Fruit fly (Drosophila melanogaster) whole organism, embryonic: ENCODE measurements around the gene CG13022.

Source experiments
- ATbp ChIP-seq: fragments of 200-800 bp; sonication (Bioruptor generic); optimal IDR thresholded peaks from 2 replicates; lab custom pipeline; 2017; ENCODE audit warnings: missing biosample characterization, mild to moderate bottlenecking, missing genetic modification characterization, missing genetic modification reagents
- Atf6 ChIP-seq: fragments of 200-800 bp; sonication (Bioruptor generic); IDR thresholded peaks from 2 replicates; pipeline ENCODE4 v1.3.6; 2022; ENCODE audit warnings: missing biosample characterization, missing genetic modification characterization
- B-H2 ChIP-seq: fragments of 200-800 bp; sonication (Bioruptor generic); optimal IDR thresholded peaks from 2 replicates; lab custom pipeline; 2018; ENCODE audit warnings: missing biosample characterization, mild to moderate bottlenecking, missing genetic modification characterization
- Bgb ChIP-seq: fragments of 200-800 bp; sonication (Bioruptor generic); IDR thresholded peaks from 2 replicates; pipeline ENCODE4 v1.3.6; 2022; ENCODE audit warnings: missing biosample characterization, missing genetic modification characterization; ENCODE audit not compliant: partially characterized antibody
- CG11723 ChIP-seq: fragments of 200-800 bp; sonication (Bioruptor generic); optimal IDR thresholded peaks from 2 replicates; lab custom pipeline; 2017; ENCODE audit warnings: missing biosample characterization, mild to moderate bottlenecking, missing genetic modification characterization
- CG12391 ChIP-seq: fragments of 200-800 bp; sonication (Bioruptor generic); optimal IDR thresholded peaks from 3 replicates; lab custom pipeline; 2018; ENCODE audit warnings: missing biosample characterization, mild to moderate bottlenecking, missing genetic modification characterization, moderate library complexity
- CG13296 ChIP-seq: fragments of 200-800 bp; sonication (Bioruptor generic); optimal IDR thresholded peaks from 3 replicates; lab custom pipeline; 2018; ENCODE audit warnings: missing biosample characterization, mild to moderate bottlenecking, missing genetic modification characterization
- CG15011 ChIP-seq: fragments of 200-800 bp; sonication (Bioruptor generic); optimal IDR thresholded peaks from 3 replicates; lab custom pipeline; 2018; ENCODE audit warnings: missing biosample characterization, mild to moderate bottlenecking, missing genetic modification characterization
- CG15479 ChIP-seq: fragments of 200-800 bp; sonication (Bioruptor generic); optimal IDR thresholded peaks from 3 replicates; lab custom pipeline; 2019; ENCODE audit warnings: missing biosample characterization, mild to moderate bottlenecking, missing genetic modification characterization, moderate library complexity
- CG15601 ChIP-seq: fragments of 200-800 bp; sonication (Bioruptor generic); optimal IDR thresholded peaks from 3 replicates; lab custom pipeline; 2019; ENCODE audit warnings: missing biosample characterization, mild to moderate bottlenecking, missing genetic modification characterization, moderate library complexity
- CG17829 ChIP-seq: fragments of 200-800 bp; optimal IDR thresholded peaks from 2 replicates; lab custom pipeline; 2019; ENCODE audit warnings: missing biosample characterization, mild to moderate bottlenecking, missing genetic modification characterization, moderate library complexity
- CG18764 ChIP-seq: fragments of 200-800 bp; sonication (Bioruptor generic); optimal IDR thresholded peaks from 3 replicates; lab custom pipeline; 2016; ENCODE audit warnings: missing biosample characterization, missing genetic modification characterization
- CG2712 ChIP-seq: fragments of 200-800 bp; optimal IDR thresholded peaks from 3 replicates; lab custom pipeline; 2019; ENCODE audit warnings: missing biosample characterization, mild to moderate bottlenecking, missing genetic modification characterization, moderate library complexity
- CG2889 ChIP-seq: fragments of 200-800 bp; sonication (Bioruptor generic); IDR thresholded peaks from 3 replicates; pipeline ENCODE4 v1.3.6; 2022; ENCODE audit warnings: missing biosample characterization, missing genetic modification characterization
- CG3726 ChIP-seq: fragments of 200-800 bp; sonication (Bioruptor generic); IDR thresholded peaks from 3 replicates; pipeline ENCODE4, ENCODE4 v1.3.6; 2022; ENCODE audit warnings: missing biosample characterization, missing genetic modification characterization
- CG4360 ChIP-seq: fragments of 200-800 bp; sonication (Bioruptor generic); IDR thresholded peaks from 2 replicates; pipeline ENCODE4 v1.3.6; 2022; ENCODE audit warnings: missing biosample characterization, missing genetic modification characterization
- CG5245 ChIP-seq: fragments of 200-800 bp; sonication (Bioruptor generic); optimal IDR thresholded peaks from 3 replicates; lab custom pipeline; 2016; ENCODE audit warnings: missing biosample characterization, missing genetic modification characterization
- CG6254 ChIP-seq: fragments of 200-800 bp; sonication (Bioruptor generic); optimal IDR thresholded peaks from 3 replicates; lab custom pipeline; 2017; ENCODE audit warnings: mild to moderate bottlenecking, missing biosample characterization, missing genetic modification reagents, missing genetic modification characterization
- CG6791 ChIP-seq: fragments of 200-800 bp; sonication (Bioruptor generic); IDR thresholded peaks from 3 replicates; pipeline ENCODE4 v1.3.6; 2022; ENCODE audit warnings: missing biosample characterization, missing genetic modification characterization; ENCODE audit not compliant: partially characterized antibody
- CG8924 ChIP-seq: fragments of 200-800 bp; optimal IDR thresholded peaks from 3 replicates; lab custom pipeline; 2019; ENCODE audit warnings: missing biosample characterization, mild to moderate bottlenecking, missing genetic modification characterization, moderate library complexity
- Dip3 ChIP-seq: fragments of 200-800 bp; sonication (Bioruptor generic); optimal IDR thresholded peaks from 3 replicates; lab custom pipeline; 2016; ENCODE audit warnings: missing biosample characterization, missing genetic modification characterization
- GATAe ChIP-seq: fragments of 200-800 bp; sonication (Bioruptor generic); conservative IDR thresholded peaks from 2 replicates; pipeline ENCODE4 v1.3.6; 2022; ENCODE audit warnings: missing biosample characterization, missing genetic modification characterization
- HLH4C ChIP-seq: fragments of 200-800 bp; sonication (Bioruptor generic); IDR thresholded peaks from 3 replicates; pipeline ENCODE4 v1.3.6; 2022; ENCODE audit warnings: missing biosample characterization, missing genetic modification characterization; ENCODE audit not compliant: partially characterized antibody
- Hey ChIP-seq: fragments of 200-800 bp; sonication (Bioruptor generic); optimal IDR thresholded peaks from 3 replicates; lab custom pipeline; 2018; ENCODE audit warnings: missing biosample characterization, mild to moderate bottlenecking, missing genetic modification characterization
- HmgD ChIP-seq: fragments of 200-800 bp; sonication (Bioruptor generic); optimal IDR thresholded peaks from 3 replicates; lab custom pipeline; 2016; ENCODE audit warnings: missing biosample characterization, missing genetic modification characterization
- Hmr ChIP-seq: fragments of 200-800 bp; sonication (Bioruptor generic); optimal IDR thresholded peaks from 3 replicates; lab custom pipeline; 2017; ENCODE audit warnings: mild to moderate bottlenecking, missing biosample characterization, missing genetic modification reagents, missing genetic modification characterization
- Hmx ChIP-seq: fragments of 200-800 bp; sonication (Bioruptor generic); optimal IDR thresholded peaks from 2 replicates; lab custom pipeline; 2016; ENCODE audit warnings: missing biosample characterization, missing genetic modification characterization
- MESR4 ChIP-seq: fragments of 200-800 bp; sonication (Bioruptor generic); optimal IDR thresholded peaks from 2 replicates; lab custom pipeline; 2018; ENCODE audit warnings: missing biosample characterization, mild to moderate bottlenecking, missing genetic modification characterization, moderate library complexity
- MTF-1 ChIP-seq: fragments of 200-800 bp; sonication (Bioruptor generic); optimal IDR thresholded peaks from 2 replicates; lab custom pipeline; 2018; ENCODE audit warnings: missing biosample characterization, mild to moderate bottlenecking, missing genetic modification characterization, borderline replicate concordance
- NfI ChIP-seq: fragments of 200-800 bp; sonication (Bioruptor generic); optimal IDR thresholded peaks from 3 replicates; lab custom pipeline; 2018; ENCODE audit warnings: missing biosample characterization, mild to moderate bottlenecking, missing genetic modification characterization, moderate library complexity
- Sox100B ChIP-seq: fragments of 200-800 bp; sonication (Bioruptor generic); optimal IDR thresholded peaks from 3 replicates; lab custom pipeline; 2018; ENCODE audit warnings: missing biosample characterization, mild to moderate bottlenecking, missing genetic modification characterization
- Ssrp ChIP-seq: fragments of 200-800 bp; sonication (Bioruptor generic); optimal IDR thresholded peaks from 2 replicates; lab custom pipeline; 2018; ENCODE audit warnings: missing biosample characterization, mild to moderate bottlenecking, missing genetic modification characterization, moderate library complexity
- ara ChIP-seq: fragments of 200-800 bp; sonication (Bioruptor generic); IDR thresholded peaks from 2 replicates; pipeline ENCODE4 v1.3.6; 2022; ENCODE audit warnings: missing biosample characterization, missing genetic modification characterization
- bigmax ChIP-seq: fragments of 200-800 bp; sonication (Bioruptor generic); optimal IDR thresholded peaks from 2 replicates; lab custom pipeline; 2018; ENCODE audit warnings: missing biosample characterization, mild to moderate bottlenecking, missing genetic modification characterization
- bsh ChIP-seq, 2 experiments: fragments of 200-800 bp; sonication (Bioruptor generic); optimal IDR thresholded peaks; 2 replicates each; lab custom pipeline; 2017 to 2018; ENCODE audit warnings: mild to moderate bottlenecking in 2 of 2, missing biosample characterization in 2 of 2, missing genetic modification characterization in 2 of 2, moderate library complexity in 1 of 2
- crc ChIP-seq: fragments of 200-800 bp; sonication (Bioruptor generic); optimal IDR thresholded peaks from 2 replicates; lab custom pipeline; 2016; ENCODE audit warnings: missing biosample characterization, missing genetic modification characterization
- crol ChIP-seq: fragments of 200-800 bp; sonication (Bioruptor generic); IDR thresholded peaks from 2 replicates; pipeline ENCODE4 v1.3.6; 2022; ENCODE audit warnings: missing biosample characterization, missing genetic modification characterization
- disco-r ChIP-seq: fragments of 200-800 bp; sonication (Bioruptor generic); optimal IDR thresholded peaks from 2 replicates; lab custom pipeline; 2016; ENCODE audit warnings: missing biosample characterization, missing genetic modification characterization
- dm ChIP-seq: fragments of 200-800 bp; sonication (Bioruptor generic); optimal IDR thresholded peaks from 3 replicates; lab custom pipeline; 2016; ENCODE audit warnings: missing biosample characterization, missing genetic modification characterization
- ham ChIP-seq: fragments of 200-800 bp; sonication (Bioruptor generic); IDR thresholded peaks from 2 replicates; pipeline ENCODE4 v1.3.6; 2022; ENCODE audit warnings: missing biosample characterization, missing genetic modification characterization
- ind ChIP-seq: fragments of 200-800 bp; sonication (Bioruptor generic); optimal IDR thresholded peaks from 3 replicates; lab custom pipeline; 2016; ENCODE audit warnings: missing biosample characterization, missing genetic modification characterization
- knrl ChIP-seq: fragments of 200-800 bp; sonication (Bioruptor generic); IDR thresholded peaks from 3 replicates; pipeline ENCODE4 v1.3.6; 2022; ENCODE audit warnings: missing biosample characterization, missing genetic modification characterization; ENCODE audit not compliant: partially characterized antibody
- p53 ChIP-seq: fragments of 200-800 bp; sonication (Bioruptor generic); optimal IDR thresholded peaks from 2 replicates; lab custom pipeline; 2016; ENCODE audit warnings: missing biosample characterization, missing genetic modification characterization
- pita ChIP-seq: fragments of 200-800 bp; sonication (Bioruptor generic); optimal IDR thresholded peaks from 2 replicates; lab custom pipeline; 2017; ENCODE audit warnings: missing biosample characterization, mild to moderate bottlenecking, missing genetic modification characterization
- ranshi ChIP-seq: fragments of 200-800 bp; sonication (Bioruptor generic); IDR thresholded peaks from 2 replicates; pipeline ENCODE4 v1.3.6; 2022; ENCODE audit warnings: missing biosample characterization, missing genetic modification characterization
- slbo ChIP-seq: fragments of 200-800 bp; sonication (Bioruptor generic); IDR thresholded peaks from 2 replicates; pipeline ENCODE4 v1.3.6; 2022; ENCODE audit warnings: missing biosample characterization, missing genetic modification characterization
- toy ChIP-seq: fragments of 200-800 bp; sonication (Bioruptor generic); IDR thresholded peaks from 2 replicates; pipeline ENCODE4 v1.3.6; 2022; ENCODE audit warnings: missing biosample characterization, missing genetic modification characterization
- ttk ChIP-seq: fragments of 200-800 bp; sonication (Bioruptor generic); IDR thresholded peaks from 2 replicates; pipeline ENCODE4 v2.1.2; 2022; ENCODE audit warnings: missing biosample characterization, missing genetic modification characterization
- wek ChIP-seq: fragments of 200-800 bp; sonication (Bioruptor generic); optimal IDR thresholded peaks from 3 replicates; lab custom pipeline; 2018; ENCODE audit warnings: missing biosample characterization, mild to moderate bottlenecking, missing genetic modification characterization, moderate library complexity

CG13022 gene

DNA sequence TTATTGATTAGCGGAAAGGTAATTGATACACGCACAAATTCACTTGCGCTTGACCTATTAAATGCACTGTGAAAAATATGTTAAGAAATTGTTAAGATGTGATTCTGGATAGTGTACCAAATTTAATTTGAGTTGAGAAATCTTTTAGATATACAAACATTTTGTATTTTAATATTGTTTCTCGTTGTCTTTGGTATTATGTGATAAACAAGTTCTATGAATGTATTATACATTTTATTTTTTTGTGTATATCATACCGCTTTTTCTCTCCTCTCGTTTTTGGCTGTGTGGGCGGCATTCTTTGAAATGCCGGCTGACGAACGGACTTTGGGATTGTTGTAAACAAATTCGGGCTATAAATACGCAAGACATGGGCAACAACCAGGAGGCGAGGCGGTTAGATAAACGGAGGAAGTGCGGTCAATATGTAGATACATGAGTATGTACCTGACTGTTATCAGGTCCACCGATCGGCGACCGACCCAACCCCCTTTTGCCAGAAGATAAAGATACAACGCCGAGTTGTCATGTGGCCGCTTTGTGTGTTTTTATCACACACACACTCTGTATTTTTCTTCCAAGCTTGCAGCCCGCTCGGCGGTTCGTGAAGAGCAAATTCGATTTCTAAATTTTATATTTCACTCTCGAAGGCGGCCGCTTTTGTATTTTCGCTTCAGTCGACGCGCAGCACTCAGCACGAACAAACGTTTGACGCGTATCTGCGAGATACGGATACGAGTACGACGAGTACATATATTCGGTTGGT, 18.2 kb upstream of the CG13022 start (continued):
- TF ChIP-seq NfI (GFP tag; lab: Kevin White, UChicago) (peak; percentile 53), CG6791 (GFP tag; lab: Robert Waterston, UW) (no peak), CG2889 (GFP tag; lab: Robert Waterston, UW) (0 out of 3 replicates have a peak, but pooled peaks have one; percentile 37), CG15601 (peak; percentile 57), CG18764 (peak; percentile 5), CG17829 (tag; lab: Kevin White, UChicago) (peak; percentile 64), GATAe (GFP tag; lab: Robert Waterston, UW) (no peak), disco-r (GFP tag; lab: Kevin White, UChicago) (peak; percentile 2), ham (GFP tag; lab: Robert Waterston, UW) (no peak), Bgb (GFP tag; lab: Robert Waterston, UW) (peak; percentile 40; the same call in 1 of the 2 replicates), Hmr (GFP tag; lab: Kevin White, UChicago) (peak; percentile 51), Atf6 (GFP tag; lab: Robert Waterston, UW) (peak; percentile 79), slbo (GFP tag; lab: Robert Waterston, UW) (peak; percentile 79), ara (GFP tag; lab: Robert Waterston, UW) (0 out of 2 replicates have a peak, but pooled peaks have one; percentile 19), toy (GFP tag; lab: Robert Waterston, UW) (no peak), CG11723 (no peak), MTF-1 (peak; percentile 51), wek (GFP tag; lab: Kevin White, UChicago) (no peak), CG5245 (GFP tag; lab: Kevin White, UChicago) (peak; percentile 23), CG2712 (peak; percentile 83), Sox100B (GFP tag; lab: Kevin White, UChicago) (peak; percentile 70), CG8924 (tag; lab: Kevin White, UChicago) (peak; percentile 85), ranshi (GFP tag; lab: Robert Waterston, UW) (peak; percentile 72), Hmx (GFP tag; lab: Kevin White, UChicago) (no peak), bsh (GFP tag; optimal IDR thresholded peaks at IDR 0.05; lab: Kevin White, UChicago) (peak in 1 of 2 experiments; percentile 82), crol (GFP tag; lab: Robert Waterston, UW) (no peak), CG13296 (GFP tag; lab: Kevin White, UChicago) (no peak), CG3726 (GFP tag; lab: Robert Waterston, UW) (no peak), CG15479 (GFP tag; lab: Kevin White, UChicago) (peak; percentile 93), dm (GFP tag; lab: Kevin White, UChicago) (no peak), pita (GFP tag; lab: Kevin White, UChicago) (no peak), ttk (GFP tag; lab: Robert Waterston, UW) (no peak; the same call in 1 of the 2 replicates), p53 (GFP tag; lab: Kevin White, UChicago) (no peak), ATbp (GFP tag; lab: Kevin White, UChicago) (peak; percentile 50), bigmax (GFP tag; lab: Kevin White, UChicago) (no peak), CG15011 (GFP tag; lab: Kevin White, UChicago) (peak; percentile 76), Hey (tag; lab: Kevin White, UChicago) (no peak), crc (GFP tag; lab: Kevin White, UChicago) (no peak), ind (GFP tag; lab: Kevin White, UChicago) (peak; percentile 52), Dip3 (peak; percentile 57), B-H2 (GFP tag; lab: Kevin White, UChicago) (peak; percentile 21), CG4360 (GFP tag; lab: Robert Waterston, UW) (no peak), HmgD (GFP tag; lab: Kevin White, UChicago) (no peak), MESR4 (GFP tag; lab: Kevin White, UChicago) (no peak), HLH4C (GFP tag; lab: Robert Waterston, UW) (no peak), Ssrp (tag; lab: Kevin White, UChicago) (peak; percentile 75), CG12391 (peak; percentile 82), knrl (GFP tag; lab: Robert Waterston, UW) (no peak), CG6254 (GFP tag; lab: Kevin White, UChicago) (no peak)
